Worm (Caenorhabditis elegans): ENCODE results near the gene F37C12.10.

The F37C12.10 gene

ce11 chrIII:7234148-7234547, 46.0 kb upstream of the F37C12.10 start, which contains the start of gene ndus-8 (continued):
- TF ChIP-seq madf-9 (GFP tag; conservative IDR thresholded peaks at IDR 0.05), result no peak
- no peak for TF ChIP-seq daf-12 (tag; optimal IDR thresholded peaks at IDR 0.05)
- TF ChIP-seq Y105C5A.15 (GFP tag; IDR thresholded peaks at IDR 0.05), result no peak
- TF ChIP-seq lin-39 (tag; optimal IDR thresholded peaks at IDR 0.05), result no peak
- TF ChIP-seq aly-2 (tag; optimal IDR thresholded peaks at IDR 0.05), result no peak
- TF ChIP-seq zag-1 (tag; optimal IDR thresholded peaks at IDR 0.05), result no peak
- no peak for TF ChIP-seq nhr-76 (tag; optimal IDR thresholded peaks at IDR 0.05)
- TF ChIP-seq zip-2 (tag; optimal IDR thresholded peaks at IDR 0.05), result no peak
- TF ChIP-seq Y5F2A.4 (GFP tag; optimal IDR thresholded peaks at IDR 0.05), result no peak
- no peak for TF ChIP-seq nhr-6 (tag; optimal IDR thresholded peaks at IDR 0.05)
- peak; percentile 18 for TF ChIP-seq duxl-1 (tag; optimal IDR thresholded peaks at IDR 0.05; ENCODE audit: poor library complexity)
- TF ChIP-seq rbr-2 (tag; optimal IDR thresholded peaks at IDR 0.05), result peak; percentile 44
- TF ChIP-seq R02D3.7 (tag; optimal IDR thresholded peaks at IDR 0.05), result no peak
- no peak for TF ChIP-seq snpc-1.2 (GFP tag; IDR thresholded peaks at IDR 0.05)
- no peak for TF ChIP-seq set-16 (GFP tag; IDR thresholded peaks at IDR 0.05)
- TF ChIP-seq ZK337.2 (GFP tag; IDR thresholded peaks at IDR 0.05), result no peak
- no peak for TF ChIP-seq F49E8.2 (tag; optimal IDR thresholded peaks at IDR 0.05; ENCODE audit: borderline replicate concordance)
- TF ChIP-seq lin-15B (tag; optimal IDR thresholded peaks at IDR 0.05), result no peak
- peak; percentile 39 for TF ChIP-seq hlh-11 (tag; optimal IDR thresholded peaks at IDR 0.05)
- no peak for TF ChIP-seq unc-62 (GFP tag; optimal IDR thresholded peaks at IDR 0.05 in 1 of 2)
- TF ChIP-seq unc-62 (tag; optimal IDR thresholded peaks at IDR 0.05), result no peak
- TF ChIP-seq lin-29 (GFP tag; IDR thresholded peaks at IDR 0.05), result no peak
- TF ChIP-seq pha-4 (GFP tag; IDR thresholded peaks at IDR 0.05), result no peak
- TF ChIP-seq pha-4 (tag; optimal IDR thresholded peaks at IDR 0.05), result peak; percentile 43
- no peak for TF ChIP-seq dmd-6 (GFP tag; IDR thresholded peaks at IDR 0.05)
- no peak for TF ChIP-seq nhr-25 (tag; optimal IDR thresholded peaks at IDR 0.05; ENCODE audit: borderline replicate concordance, insufficient read depth)
- TF ChIP-seq fos-1 (tag; optimal IDR thresholded peaks at IDR 0.05), result no peak
- TF ChIP-seq F37D6.2 (tag; optimal IDR thresholded peaks at IDR 0.05), result no peak
- TF ChIP-seq jun-1 (tag; optimal IDR thresholded peaks at IDR 0.05), result no peak

DNA sequence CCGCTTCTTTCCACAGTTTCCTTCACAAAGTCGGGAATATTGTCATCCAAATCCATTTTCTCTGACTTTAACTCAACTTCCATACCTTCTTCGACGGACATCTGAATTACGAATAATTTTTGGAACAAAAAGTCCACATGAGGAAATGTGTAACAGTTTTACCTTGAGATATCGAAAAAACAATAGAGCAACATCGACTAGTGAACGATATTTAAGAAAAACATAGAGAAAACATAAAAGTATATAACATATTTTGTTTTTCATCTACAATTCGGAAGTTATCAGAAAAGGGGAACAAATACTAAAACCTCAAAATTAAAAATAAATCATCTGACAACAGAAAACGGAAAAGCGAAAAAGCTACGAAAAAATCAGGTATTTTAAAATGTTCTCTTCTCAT, 44.6 kb upstream of the F37C12.10 start, which contains the start of gene adr-2:
TSS of gene adr-2 (minus strand) at position 101 of the 400 bp plus-strand sequence.
- no peak for TF ChIP-seq dpl-1 (GFP tag; optimal IDR thresholded peaks at IDR 0.05)
- no peak for TF ChIP-seq ceh-44 (GFP tag; IDR thresholded peaks at IDR 0.05)
- TF ChIP-seq lim-7 (GFP tag; IDR thresholded peaks at IDR 0.05), result no peak
- TF ChIP-seq hif-1 (tag; optimal IDR thresholded peaks at IDR 0.05), result no peak
- TF ChIP-seq spr-1 (tag; optimal IDR thresholded peaks at IDR 0.05), result no peak
- no peak for TF ChIP-seq lsy-2 (tag; optimal IDR thresholded peaks at IDR 0.05)
- no peak for TF ChIP-seq ama-1 (optimal IDR thresholded peaks at IDR 0.05)
- no peak for TF ChIP-seq nhr-237 (tag; optimal IDR thresholded peaks at IDR 0.05)
- TF ChIP-seq Y75B8A.6 (GFP tag; IDR thresholded peaks at IDR 0.05), result no peak
- TF ChIP-seq R02D3.7 (tag; optimal IDR thresholded peaks at IDR 0.05), result no peak
- TF ChIP-seq fos-1 (tag; optimal IDR thresholded peaks at IDR 0.05), result no peak
- no peak for TF ChIP-seq hlh-30 (tag; optimal IDR thresholded peaks at IDR 0.05; ENCODE audit: insufficient read depth)
- TF ChIP-seq zip-2 (tag; optimal IDR thresholded peaks at IDR 0.05), result no peak
- TF ChIP-seq Y105C5A.15 (GFP tag; IDR thresholded peaks at IDR 0.05), result no peak
- no peak for TF ChIP-seq attf-4 (tag; optimal IDR thresholded peaks at IDR 0.05)
- TF ChIP-seq hlh-11 (tag; optimal IDR thresholded peaks at IDR 0.05), result no peak

- TF ChIP-seq daf-12 (tag; optimal IDR thresholded peaks at IDR 0.05), result no peak
- TF ChIP-seq saeg-2 (GFP tag; IDR thresholded peaks at IDR 0.05), result no peak
- TF ChIP-seq ceh-44 (GFP tag; IDR thresholded peaks at IDR 0.05), result no peak
- TF ChIP-seq tra-1 (GFP tag; IDR thresholded peaks at IDR 0.05), result no peak
- no peak for TF ChIP-seq nhr-28 (tag; optimal IDR thresholded peaks at IDR 0.05)
- TF ChIP-seq mxl-3 (GFP tag; optimal IDR thresholded peaks at IDR 0.05), result no peak
- no peak for TF ChIP-seq ama-1 (optimal IDR thresholded peaks at IDR 0.05)
- TF ChIP-seq set-16 (GFP tag; IDR thresholded peaks at IDR 0.05), result no peak
- TF ChIP-seq nhr-42 (GFP tag; IDR thresholded peaks at IDR 0.05), result no peak
- TF ChIP-seq arid-1 (GFP tag; conservative IDR thresholded peaks at IDR 0.05), result 0 out of 2 replicates have a peak, but pooled peaks have one; percentile 16
- TF ChIP-seq ceh-82 (tag; optimal IDR thresholded peaks at IDR 0.05), result no peak
- TF ChIP-seq nhr-48 (tag; optimal IDR thresholded peaks at IDR 0.05), result no peak
- TF ChIP-seq lin-38 (GFP tag; IDR thresholded peaks at IDR 0.05), result peak; percentile 29; the same call in 1 of the 2 replicates
- TF ChIP-seq ceh-28 (tag; optimal IDR thresholded peaks at IDR 0.05), result no peak
- no peak for TF ChIP-seq fos-1 (tag; optimal IDR thresholded peaks at IDR 0.05)
- no peak for TF ChIP-seq daf-8 (GFP tag; IDR thresholded peaks at IDR 0.05)
Observed at ce11 chrIII:7230841-7231240, 42.7 kb upstream of the F37C12.10 start, which contains the start of gene R151.10. TSS of gene R151.10 (minus strand) at chrIII:7230941.
